Worm (Caenorhabditis elegans) whole organism, L2 larva: Measurements from ENCODE around the gene C04C3.14.
"Not testable (repeated sequence)": the region's sequence is repeated elsewhere in the genome, so short reads cannot be mapped to it uniquely, and the experiment has no call there.

ENCODE experiments used
- C34F6.9 ChIP-seq: fragments of 150-350 bp; optimal IDR thresholded peaks from 2 replicates; lab custom pipeline; 2014; ENCODE audit warnings: missing biosample characterization, missing genetic modification characterization
- F13H6.1 ChIP-seq: sonication (generic microtip); optimal IDR thresholded peaks from 2 replicates; lab custom pipeline; 2016; ENCODE audit warnings: missing genetic modification characterization, missing compliant biosample characterization
- R02D3.7 ChIP-seq: fragments of 150-350 bp; optimal IDR thresholded peaks from 2 replicates; lab custom pipeline; 2014; ENCODE audit warnings: missing biosample characterization, missing genetic modification characterization
- Y55F3AM.14 ChIP-seq: fragments of 200-800 bp; sonication (Bioruptor generic); optimal IDR thresholded peaks from 2 replicates; lab custom pipeline; 2018; ENCODE audit warnings: mild to moderate bottlenecking, missing genetic modification characterization, missing compliant biosample characterization
- ZK546.5 ChIP-seq: sonication (generic microtip); optimal IDR thresholded peaks from 2 replicates; lab custom pipeline; 2017; ENCODE audit warnings: missing biosample characterization, missing genetic modification characterization
- alr-1 ChIP-seq: fragments of 150-350 bp; optimal IDR thresholded peaks from 2 replicates; lab custom pipeline; 2014; ENCODE audit warnings: missing biosample characterization, missing genetic modification characterization
- ama-1 ChIP-seq: fragments of 150-350 bp; optimal IDR thresholded peaks from 2 replicates; lab custom pipeline; 2018; ENCODE audit warnings: inconsistent platforms
- ceh-82 ChIP-seq: fragments of 150-350 bp; optimal IDR thresholded peaks from 2 replicates; lab custom pipeline; 2014; ENCODE audit warnings: missing biosample characterization, missing genetic modification characterization
- dmd-4 ChIP-seq: sonication (generic microtip); optimal IDR thresholded peaks from 2 replicates; lab custom pipeline; 2017; ENCODE audit warnings: missing biosample characterization, missing genetic modification characterization
- egl-27 ChIP-seq: sonication (generic microtip); optimal IDR thresholded peaks from 3 replicates; lab custom pipeline; 2017; ENCODE audit warnings: missing biosample characterization, missing genetic modification reagents, missing genetic modification characterization
- elt-3 ChIP-seq: sonication (generic microtip); optimal IDR thresholded peaks from 2 replicates; lab custom pipeline; 2017; ENCODE audit warnings: missing biosample characterization, missing genetic modification characterization
- gmeb-1 ChIP-seq: fragments of 150-350 bp; optimal IDR thresholded peaks from 2 replicates; lab custom pipeline; 2014; ENCODE audit warnings: missing biosample characterization, missing genetic modification characterization
- lin-11 ChIP-seq: fragments of 150-350 bp; sonication (generic microtip); optimal IDR thresholded peaks from 2 replicates; lab custom pipeline; 2014; ENCODE audit warnings: missing biosample characterization, missing genetic modification characterization, inconsistent platforms, mixed read lengths
- lin-13 ChIP-seq: fragments of 150-350 bp; optimal IDR thresholded peaks from 2 replicates; lab custom pipeline; 2014; ENCODE audit warnings: missing biosample characterization, missing genetic modification reagents, missing genetic modification characterization
- lin-39 ChIP-seq: fragments of 150-350 bp; optimal IDR thresholded peaks from 2 replicates; lab custom pipeline; 2014; ENCODE audit warnings: missing biosample characterization, missing genetic modification reagents, missing genetic modification characterization
- mab-5 ChIP-seq: fragments of 150-350 bp; optimal IDR thresholded peaks from 2 replicates; lab custom pipeline; 2014; ENCODE audit warnings: missing biosample characterization, missing genetic modification characterization
- mbf-1 ChIP-seq: sonication (generic microtip); optimal IDR thresholded peaks from 2 replicates; lab custom pipeline; 2017; ENCODE audit warnings: missing biosample characterization, missing genetic modification characterization
- nhr-10 ChIP-seq: sonication (generic microtip); optimal IDR thresholded peaks from 2 replicates; lab custom pipeline; 2017; ENCODE audit warnings: missing biosample characterization, missing genetic modification characterization
- nhr-11 ChIP-seq: fragments of 150-350 bp; optimal IDR thresholded peaks from 2 replicates; lab custom pipeline; 2014; ENCODE audit warnings: missing biosample characterization, missing genetic modification characterization
- nhr-12 ChIP-seq: fragments of 150-350 bp; optimal IDR thresholded peaks from 2 replicates; lab custom pipeline; 2014; ENCODE audit warnings: missing biosample characterization, missing genetic modification characterization
- nhr-129 ChIP-seq: fragments of 150-350 bp; optimal IDR thresholded peaks from 2 replicates; lab custom pipeline; 2014; ENCODE audit warnings: missing biosample characterization, missing genetic modification characterization
- nhr-21 ChIP-seq: fragments of 150-350 bp; optimal IDR thresholded peaks from 2 replicates; lab custom pipeline; 2014; ENCODE audit warnings: missing biosample characterization, missing genetic modification characterization
- nhr-237 ChIP-seq: fragments of 150-350 bp; optimal IDR thresholded peaks from 2 replicates; lab custom pipeline; 2014; ENCODE audit warnings: missing biosample characterization, missing genetic modification characterization
- nhr-77 ChIP-seq: fragments of 150-350 bp; optimal IDR thresholded peaks from 2 replicates; lab custom pipeline; 2014; ENCODE audit warnings: missing biosample characterization, missing genetic modification characterization
- peb-1 ChIP-seq: fragments of 150-350 bp; optimal IDR thresholded peaks from 2 replicates; lab custom pipeline; 2014; ENCODE audit warnings: missing biosample characterization, missing genetic modification characterization
- skn-1 ChIP-seq: sonication (generic microtip); optimal IDR thresholded peaks from 2 replicates; lab custom pipeline; 2017; ENCODE audit warnings: missing biosample characterization, missing genetic modification characterization
- sma-3 ChIP-seq: sonication (generic microtip); optimal IDR thresholded peaks from 2 replicates; lab custom pipeline; 2016; ENCODE audit warnings: missing genetic modification reagents, missing genetic modification characterization, missing compliant biosample characterization
- sma-9 ChIP-seq, 2 experiments: fragments of 150-350 bp in 1 of 2; sonication (generic microtip) in 1 of 2; optimal IDR thresholded peaks; 2 replicates each; lab custom pipeline; 2014 to 2016; ENCODE audit warnings: missing genetic modification characterization in 2 of 2, mild to moderate bottlenecking in 1 of 2, missing biosample characterization in 1 of 2, missing compliant biosample characterization in 1 of 2, missing genetic modification reagents in 1 of 2, moderate library complexity in 1 of 2
- snpc-4 ChIP-seq: fragments of 150-350 bp; optimal IDR thresholded peaks from 2 replicates; lab custom pipeline; 2014; ENCODE audit warnings: missing biosample characterization, missing genetic modification characterization
- unc-39 ChIP-seq: fragments of 150-350 bp; optimal IDR thresholded peaks from 2 replicates; lab custom pipeline; 2014; ENCODE audit warnings: missing biosample characterization, missing genetic modification characterization
- unc-62 ChIP-seq: fragments of 150-350 bp; optimal IDR thresholded peaks from 2 replicates; lab custom pipeline; 2014; ENCODE audit warnings: missing biosample characterization, missing genetic modification reagents, missing genetic modification characterization
- ztf-1 ChIP-seq: fragments of 200-800 bp; sonication (Bioruptor generic); conservative IDR thresholded peaks from 2 replicates; pipeline ENCODE4 v1.3.6; 2022; ENCODE audit warnings: missing genetic modification characterization, missing compliant biosample characterization
- ztf-11 ChIP-seq: sonication (generic microtip); optimal IDR thresholded peaks from 2 replicates; lab custom pipeline; 2017; ENCODE audit warnings: missing biosample characterization, missing genetic modification characterization
- ztf-4 ChIP-seq: fragments of 150-350 bp; optimal IDR thresholded peaks from 2 replicates; lab custom pipeline; 2014; ENCODE audit warnings: missing biosample characterization, missing genetic modification characterization

The C04C3.14 gene

DNA sequence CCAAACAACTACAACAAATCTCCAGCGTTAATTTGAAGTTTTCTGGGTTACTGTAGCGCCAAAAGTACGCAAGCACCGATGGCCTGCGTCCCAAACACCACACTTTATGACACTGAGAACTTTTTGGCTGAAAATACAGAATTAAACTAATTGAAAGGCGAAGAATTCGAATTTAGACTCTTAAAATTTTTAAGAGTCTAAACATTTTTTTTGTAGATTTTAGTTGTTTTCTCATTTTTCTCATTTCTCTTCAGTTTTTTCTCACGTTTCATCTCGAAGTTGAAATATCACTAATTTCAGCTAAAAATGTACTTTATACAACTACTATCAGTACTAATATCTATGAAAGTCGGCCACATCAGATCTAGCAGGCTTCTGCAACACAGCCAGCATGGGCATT lies 19.7 kb downstream of the C04C3.14 start, which contains the start of gene lgc-9:
lgc-9 (plus strand) TSS at position 301 of the 400 bp plus-strand sequence.
- TF ChIP-seq egl-27 (tag; lab: Kevin White, UChicago) (no peak), dmd-4 (tag; lab: Kevin White, UChicago) (no peak), peb-1 (tag; lab: Kevin White, UChicago) (no peak), F13H6.1 (tag; lab: Kevin White, UChicago) (no peak), unc-62 (GFP tag; lab: Kevin White, UChicago) (no peak), ztf-1 (no peak)

ce11 chrIV:3418741-3419140 lies 23.1 kb downstream of the C04C3.14 start:
- TF ChIP-seq nhr-77 (no peak), sma-9 (GFP tag; optimal IDR thresholded peaks at IDR 0.05; lab: Kevin White, UChicago) (no peak), sma-9 (tag; optimal IDR thresholded peaks at IDR 0.05; lab: Kevin White, UChicago) (no peak), ZK546.5 (no peak), lin-11 (no peak), sma-3 (GFP tag; lab: Kevin White, UChicago) (no peak), nhr-21 (tag; lab: Kevin White, UChicago) (no peak), ama-1 (no peak), unc-62 (GFP tag; lab: Kevin White, UChicago) (no peak), R02D3.7 (tag; lab: Kevin White, UChicago) (no peak)

DNA sequence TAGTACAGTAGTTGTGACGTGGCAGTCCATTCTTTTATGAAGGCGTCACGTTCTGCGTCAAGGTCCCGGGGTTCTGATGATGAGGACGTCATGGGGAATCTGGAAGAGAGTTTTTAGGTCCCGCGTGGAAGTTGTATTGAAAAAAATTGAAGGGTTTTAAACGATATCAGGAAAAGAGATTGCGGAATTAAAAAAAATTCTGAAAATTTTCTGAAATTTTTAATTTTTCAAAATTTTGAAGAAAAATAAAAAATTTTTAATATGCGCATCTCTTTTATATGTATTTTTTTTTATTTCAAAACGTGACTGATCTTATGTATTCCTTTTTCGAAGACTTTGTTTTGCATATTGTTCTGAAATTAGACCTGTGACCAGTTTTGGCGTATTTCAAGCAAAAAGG lies 26.8 kb downstream of the C04C3.14 start, which contains the start of gene C04C3.6:
C04C3.6 (minus strand) TSS at position 101 of the 400 bp plus-strand sequence.
- TF ChIP-seq elt-3 (no peak), lin-39 (tag; lab: Kevin White, UChicago) (no peak), skn-1 (tag; lab: Kevin White, UChicago) (no peak), nhr-12 (tag; lab: Kevin White, UChicago) (no peak), egl-27 (tag; lab: Kevin White, UChicago) (no peak), nhr-129 (no peak), nhr-11 (no peak), sma-9 (GFP tag; optimal IDR thresholded peaks at IDR 0.05; lab: Kevin White, UChicago) (no peak), sma-9 (tag; optimal IDR thresholded peaks at IDR 0.05; lab: Kevin White, UChicago) (no peak), unc-39 (tag; lab: Kevin White, UChicago) (no peak), ama-1 (no peak), nhr-21 (tag; lab: Kevin White, UChicago) (no peak), unc-62 (GFP tag; lab: Kevin White, UChicago) (no peak), mab-5 (tag; lab: Kevin White, UChicago) (no peak), alr-1 (tag; lab: Kevin White, UChicago) (no peak), gmeb-1 (no peak)

DNA sequence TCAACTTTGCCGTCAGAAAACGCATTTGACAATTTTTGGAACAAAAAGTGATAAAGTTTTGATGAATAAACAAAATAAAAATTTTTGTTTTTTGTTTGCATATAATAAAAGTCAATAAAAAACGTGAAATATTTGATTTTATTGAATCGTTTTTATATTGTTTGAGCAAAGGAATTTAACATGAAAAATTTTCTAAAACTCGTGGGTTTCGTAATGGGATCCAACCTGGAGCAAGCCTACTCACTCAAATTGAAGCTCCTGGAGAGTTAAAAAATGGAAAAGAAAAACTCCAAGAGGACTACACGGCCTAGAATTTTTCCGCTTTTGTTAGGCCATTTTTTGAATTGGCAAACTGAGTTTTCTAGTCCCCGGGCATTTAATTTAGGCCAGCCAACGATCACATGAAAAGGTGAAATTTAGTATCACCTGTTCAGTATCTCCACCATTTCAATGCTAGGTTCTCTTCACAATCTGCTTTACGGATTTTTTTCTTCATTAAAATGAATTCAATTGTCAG lies 32.8 kb downstream of the C04C3.14 start, which contains the start of the genes C04C3.9 and srz-60:
C04C3.9 (minus strand) TSS at position 101 of the 517 bp plus-strand sequence.
srz-60 (plus strand) TSS at position 467 of the 517 bp plus-strand sequence.
- TF ChIP-seq ztf-11 (tag; lab: Kevin White, UChicago), result no peak
- TF ChIP-seq sma-9 (GFP tag; optimal IDR thresholded peaks at IDR 0.05; lab: Kevin White, UChicago), result no peak
- TF ChIP-seq sma-9 (tag; optimal IDR thresholded peaks at IDR 0.05; lab: Kevin White, UChicago), result no peak
- TF ChIP-seq mbf-1 (tag; lab: Kevin White, UChicago), result no peak
- TF ChIP-seq gmeb-1, result no peak
- no peak for TF ChIP-seq lin-13 (GFP tag; lab: Kevin White, UChicago)
- no peak for TF ChIP-seq nhr-10 (tag; lab: Kevin White, UChicago)
- TF ChIP-seq nhr-11, result no peak
- TF ChIP-seq egl-27 (tag; lab: Kevin White, UChicago), result no peak
- TF ChIP-seq alr-1 (tag; lab: Kevin White, UChicago), result no peak
- no peak for TF ChIP-seq R02D3.7 (tag; lab: Kevin White, UChicago)
- no peak for TF ChIP-seq ZK546.5
- TF ChIP-seq nhr-77, result no peak
- TF ChIP-seq ceh-82 (tag; lab: Kevin White, UChicago), result no peak
- TF ChIP-seq Y55F3AM.14 (GFP tag; lab: Kevin White, UChicago), result no peak
- TF ChIP-seq snpc-4 (tag; lab: Kevin White, UChicago), result no peak
- TF ChIP-seq nhr-237 (tag; lab: Kevin White, UChicago), result no peak

DNA sequence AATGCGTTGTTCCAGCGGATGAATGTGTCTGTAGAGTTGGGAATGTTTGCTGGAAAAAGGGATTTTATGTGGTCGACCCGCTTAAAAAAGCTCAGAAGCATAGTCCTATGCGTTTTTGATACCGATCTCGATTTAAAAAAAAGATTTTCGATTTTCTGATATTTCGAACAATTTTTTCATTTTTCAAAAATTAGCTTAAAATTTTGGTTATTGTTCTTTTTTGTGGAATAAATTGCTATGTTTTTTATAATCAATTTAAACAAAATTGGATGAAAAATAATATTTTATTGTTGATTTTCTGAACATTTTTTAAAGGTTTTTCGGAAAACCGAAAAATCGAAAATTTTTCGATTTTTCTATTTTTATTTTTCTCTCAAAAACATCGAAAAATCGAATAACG lies 37.7 kb downstream of the C04C3.14 start, which contains the start of gene C04C3.7:
C04C3.7 (minus strand) TSS at position 101 of the 400 bp plus-strand sequence.
- TF ChIP-seq C34F6.9, lin-39, ztf-4 (tag; lab: Kevin White, UChicago): not testable (repeated sequence)
